Fruit fly (Drosophila melanogaster): ENCODE measurements around the gene mwh.

DNA sequence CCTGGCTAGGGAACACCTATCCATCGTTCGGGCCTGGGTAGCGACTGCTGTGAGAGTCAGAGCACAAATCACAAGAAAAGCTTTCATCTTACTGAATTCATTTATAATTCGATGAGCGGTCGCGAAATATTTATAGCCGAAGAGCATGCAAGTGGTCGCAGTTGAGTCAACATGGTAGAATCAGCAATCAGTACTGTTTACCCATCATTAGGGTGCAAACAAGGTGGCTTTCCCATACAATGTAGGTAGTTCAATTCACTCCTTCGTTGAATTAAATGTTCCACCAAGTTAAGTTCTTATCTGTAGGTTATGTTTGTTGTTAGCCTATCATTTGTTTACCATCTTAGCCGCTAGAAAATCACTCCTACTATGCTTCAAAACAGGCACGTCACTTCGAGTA is 18.0 kb downstream of the mwh start, which contains the start of gene LysP:
- no peak for TF ChIP-seq Pif1A (GFP tag; optimal IDR thresholded peaks at IDR 0.05)
- no peak for TF ChIP-seq CG32121 (GFP tag; IDR thresholded peaks at IDR 0.05)
- TF ChIP-seq CG8159 (tag; optimal IDR thresholded peaks at IDR 0.05), result no peak
- no peak for TF ChIP-seq CG34367 (tag; optimal IDR thresholded peaks at IDR 0.05)
- no peak for TF ChIP-seq CG15710 (tag; optimal IDR thresholded peaks at IDR 0.05)
- TF ChIP-seq gl (tag; optimal IDR thresholded peaks at IDR 0.05), result no peak
- TF ChIP-seq CG4496 (GFP tag; IDR thresholded peaks at IDR 0.05), result 0 out of 3 replicates have a peak, but pooled peaks have one; percentile 19
- TF ChIP-seq CG10348 (GFP tag; IDR thresholded peaks at IDR 0.05), result no peak
- TF ChIP-seq fd96Ca (GFP tag; IDR thresholded peaks at IDR 0.05), result no peak
- no peak for TF ChIP-seq CG12605 (GFP tag; IDR thresholded peaks at IDR 0.05)

Measured in whole organism, pupa.